Fruit fly (Drosophila melanogaster): Measurements from ENCODE around the gene Rbsn-5.

The Rbsn-5 gene

DNA sequence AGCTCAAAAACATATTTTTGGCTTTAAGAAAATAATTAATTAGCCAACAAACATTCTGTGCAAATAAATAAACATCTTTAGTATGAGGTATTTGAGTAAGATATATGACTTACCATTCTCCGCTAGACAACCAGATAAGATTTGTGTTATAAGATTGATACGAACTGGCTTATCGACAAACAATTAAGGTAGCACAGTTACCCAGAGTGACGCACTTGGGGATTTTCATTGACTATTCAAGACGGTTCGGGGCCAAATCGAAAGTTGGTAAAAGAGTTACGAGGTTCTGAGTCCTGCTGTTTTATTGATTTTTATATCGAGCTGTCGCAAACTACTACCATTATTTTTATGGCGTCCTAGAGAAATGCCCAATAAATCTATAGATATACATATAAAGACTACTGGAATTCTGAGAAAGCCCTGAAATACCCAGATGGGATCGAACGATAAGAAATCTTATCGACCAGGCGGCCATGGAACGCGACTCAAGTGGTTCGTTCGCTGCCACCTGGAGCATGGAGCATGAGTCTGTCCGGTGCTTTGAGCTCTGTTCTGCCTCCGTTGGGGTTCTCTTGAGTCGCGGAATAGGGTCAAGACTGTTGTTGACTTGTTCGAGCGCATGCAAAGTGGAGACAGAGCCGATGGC is 29.5 kb upstream of the Rbsn-5 start (continued):
- TF ChIP-seq CG17359 (tag; optimal IDR thresholded peaks at IDR 0.05) (no peak), usp (GFP tag; optimal IDR thresholded peaks at IDR 0.05) (no peak), grn (GFP tag; optimal IDR thresholded peaks at IDR 0.05) (peak; percentile 76), CG7987 (GFP tag; optimal IDR thresholded peaks at IDR 0.05) (no peak), CG34224 (GFP tag; IDR thresholded peaks at IDR 0.05; ENCODE audit: partially characterized antibody) (no peak), sob (GFP tag; IDR thresholded peaks at IDR 0.05) (no peak), oc (tag; optimal IDR thresholded peaks at IDR 0.05) (no peak), Sox102F (GFP tag; optimal IDR thresholded peaks at IDR 0.05) (no peak), sens (GFP tag) (peak; percentile 25), Hr78 (GFP tag; optimal IDR thresholded peaks at IDR 0.05) (no peak), exex (tag; optimal IDR thresholded peaks at IDR 0.05) (peak; percentile 83), ftz-f1 (GFP tag; optimal IDR thresholded peaks at IDR 0.05) (peak; percentile 3), seq (GFP tag; IDR thresholded peaks at IDR 0.05) (no peak), sug (tag; optimal IDR thresholded peaks at IDR 0.05) (peak; percentile 74), vnd (GFP tag; IDR thresholded peaks at IDR 0.05; ENCODE audit: partially characterized antibody) (0 out of 3 replicates have a peak, but pooled peaks have one; percentile 41), lov (optimal IDR thresholded peaks at IDR 0.05) (no peak), lov (GFP tag; IDR thresholded peaks at IDR 0.05) (no peak), hb (GFP tag; IDR thresholded peaks at IDR 0.05; ENCODE audit: partially characterized antibody) (no peak), CG12155 (GFP tag; optimal IDR thresholded peaks at IDR 0.05) (no peak), ttk (GFP tag; IDR thresholded peaks at IDR 0.05) (no peak), Med (GFP tag) (peak; percentile 29)

DNA sequence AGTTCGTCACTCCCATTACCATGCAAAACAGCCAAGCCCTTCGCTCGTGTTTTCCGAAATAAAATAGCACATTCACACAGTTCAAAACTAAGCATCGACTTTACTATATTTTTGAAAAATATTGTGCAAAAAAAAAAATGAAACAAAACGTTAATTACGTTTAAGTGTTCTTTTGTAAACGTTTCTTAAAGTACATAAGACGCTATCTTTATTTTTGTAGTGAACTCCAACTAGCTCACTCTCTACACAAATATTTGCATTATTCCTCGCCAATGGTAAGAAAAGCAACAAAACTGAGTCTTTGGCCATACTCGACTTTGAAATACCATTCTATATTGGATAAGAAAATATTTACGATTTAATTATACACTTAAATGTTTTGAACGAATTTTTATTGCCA is 28.9 kb upstream of the Rbsn-5 start:
- no peak for TF ChIP-seq so (GFP tag; IDR thresholded peaks at IDR 0.05)

DNA sequence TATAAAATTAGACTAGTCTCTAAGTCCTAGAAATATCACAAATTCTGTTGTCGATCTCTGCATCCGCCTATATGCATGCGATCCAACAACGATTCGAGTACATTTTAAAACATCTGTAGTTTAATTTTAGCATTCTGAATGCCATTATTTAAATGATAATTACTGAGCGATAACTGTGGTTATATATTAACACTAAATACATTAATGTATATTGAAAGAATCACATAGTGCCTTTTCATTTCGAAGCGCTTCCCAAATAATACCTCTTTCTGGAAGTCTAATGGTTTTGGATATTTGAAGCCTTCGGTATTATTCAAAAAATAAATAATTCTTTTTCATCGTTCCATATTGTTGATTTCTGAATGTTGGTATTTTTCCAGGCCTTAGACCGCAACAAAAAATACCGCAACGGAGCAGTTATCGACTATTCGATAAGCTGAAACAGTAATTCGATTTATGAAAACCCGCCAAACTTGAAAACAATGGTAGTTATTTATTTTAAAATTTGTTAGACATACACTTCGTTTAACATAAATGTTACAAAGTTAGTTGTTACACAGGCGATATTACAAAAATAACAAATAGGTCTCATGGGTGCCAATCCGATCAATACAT is 25.8 kb upstream of the Rbsn-5 start:
- TF ChIP-seq wdn (GFP tag; IDR thresholded peaks at IDR 0.05) (no peak), repo (GFP tag; optimal IDR thresholded peaks at IDR 0.05) (no peak), pzg (GFP tag; optimal IDR thresholded peaks at IDR 0.05) (peak; percentile 78), stc (GFP tag; IDR thresholded peaks at IDR 0.05) (no peak), NK7.1 (GFP tag; optimal IDR thresholded peaks at IDR 0.05) (no peak), gfzf (GFP tag; optimal IDR thresholded peaks at IDR 0.05) (peak; percentile 70), bigmax (GFP tag; optimal IDR thresholded peaks at IDR 0.05) (no peak), Sox102F (GFP tag; optimal IDR thresholded peaks at IDR 0.05) (no peak), da (GFP tag; optimal IDR thresholded peaks at IDR 0.05) (no peak), Atf-2 (GFP tag; optimal IDR thresholded peaks at IDR 0.05) (no peak), her (GFP tag; optimal IDR thresholded peaks at IDR 0.05) (no peak), CG3726 (GFP tag; IDR thresholded peaks at IDR 0.05) (no peak), YL-1 (GFP tag; optimal IDR thresholded peaks at IDR 0.05) (peak; percentile 44), danr (GFP tag; IDR thresholded peaks at IDR 0.05) (no peak), z (GFP tag; IDR thresholded peaks at IDR 0.05) (no peak), Dip3 (GFP tag; optimal IDR thresholded peaks at IDR 0.05) (no peak), NFAT (GFP tag; IDR thresholded peaks at IDR 0.05) (no peak), gce (GFP tag; IDR thresholded peaks at IDR 0.05) (no peak), CG34224 (GFP tag; IDR thresholded peaks at IDR 0.05; ENCODE audit: partially characterized antibody) (no peak; the same call in 2 of the 3 replicates), GATAe (GFP tag; conservative IDR thresholded peaks at IDR 0.05) (no peak), CG3163 (GFP tag; optimal IDR thresholded peaks at IDR 0.05) (no peak), dati (GFP tag; IDR thresholded peaks at IDR 0.05) (no peak), CG10321 (GFP tag; IDR thresholded peaks at IDR 0.05) (no peak), CG33557 (GFP tag; optimal IDR thresholded peaks at IDR 0.05) (no peak), Hand (GFP tag; optimal IDR thresholded peaks at IDR 0.05) (no peak), CG4404 (GFP tag; IDR thresholded peaks at IDR 0.05) (no peak), tna (GFP tag; IDR thresholded peaks at IDR 0.05; ENCODE audit: partially characterized antibody) (no peak; the same call in 1 of the 2 replicates), CG12071 (GFP tag; optimal IDR thresholded peaks at IDR 0.05) (no peak)

Measured in whole organism, embryonic.